Fruit fly (Drosophila melanogaster) whole organism, embryonic: ENCODE data around the gene stck.

Experiments used
- BtbVII ChIP-seq: fragments of 200-800 bp; sonication (Bioruptor generic); optimal IDR thresholded peaks from 3 replicates; lab custom pipeline; 2017; ENCODE audit warnings: missing biosample characterization, mild to moderate bottlenecking, missing genetic modification characterization
- Bteb2 ChIP-seq: fragments of 200-800 bp; sonication (Bioruptor generic); optimal IDR thresholded peaks from 2 replicates; lab custom pipeline; 2016; ENCODE audit warnings: missing biosample characterization, missing genetic modification characterization
- CG11696 ChIP-seq: fragments of 200-800 bp; sonication (Bioruptor generic); IDR thresholded peaks from 2 replicates; pipeline ENCODE4 v1.3.6; 2022; ENCODE audit warnings: missing biosample characterization, missing genetic modification characterization
- CG11723 ChIP-seq: fragments of 200-800 bp; sonication (Bioruptor generic); optimal IDR thresholded peaks from 2 replicates; lab custom pipeline; 2017; ENCODE audit warnings: missing biosample characterization, mild to moderate bottlenecking, missing genetic modification characterization
- CG13894 ChIP-seq: fragments of 200-800 bp; sonication (Bioruptor generic); optimal IDR thresholded peaks from 3 replicates; lab custom pipeline; 2018; ENCODE audit warnings: missing biosample characterization, mild to moderate bottlenecking, missing genetic modification characterization, moderate library complexity
- CG14014 ChIP-seq: fragments of 200-800 bp; sonication (Bioruptor generic); IDR thresholded peaks from 2 replicates; pipeline ENCODE4 v1.3.6; 2022; ENCODE audit warnings: missing biosample characterization, missing genetic modification characterization
- CG14050 ChIP-seq: fragments of 200-800 bp; sonication (Bioruptor generic); IDR thresholded peaks from 3 replicates; pipeline ENCODE4 v1.3.6; 2022; ENCODE audit warnings: missing biosample characterization, missing genetic modification characterization
- CG1529 ChIP-seq: fragments of 200-800 bp; sonication (Bioruptor generic); optimal IDR thresholded peaks from 3 replicates; lab custom pipeline; 2018; ENCODE audit warnings: missing biosample characterization, missing genetic modification characterization
- CG17912 ChIP-seq: fragments of 200-800 bp; sonication (Bioruptor generic); optimal IDR thresholded peaks from 2 replicates; lab custom pipeline; 2018; ENCODE audit warnings: missing biosample characterization, mild to moderate bottlenecking, missing genetic modification characterization
- CG18011 ChIP-seq: fragments of 200-800 bp; sonication (Bioruptor generic); optimal IDR thresholded peaks from 2 replicates; lab custom pipeline; 2017; ENCODE audit warnings: missing biosample characterization, missing genetic modification characterization, mild to moderate bottlenecking, moderate library complexity, missing genotype
- CG18262 ChIP-seq: fragments of 200-800 bp; optimal IDR thresholded peaks from 3 replicates; lab custom pipeline; 2019; ENCODE audit warnings: missing biosample characterization, mild to moderate bottlenecking, missing genetic modification characterization, moderate library complexity
- CG2202 ChIP-seq: fragments of 200-800 bp; sonication (Bioruptor generic); optimal IDR thresholded peaks from 2 replicates; lab custom pipeline; 2018; ENCODE audit warnings: missing biosample characterization, mild to moderate bottlenecking, missing genetic modification characterization
- CG30020 ChIP-seq: fragments of 200-800 bp; optimal IDR thresholded peaks from 2 replicates; lab custom pipeline; 2019; ENCODE audit warnings: missing biosample characterization, mild to moderate bottlenecking, missing genetic modification characterization, moderate library complexity
- CG33557 ChIP-seq: fragments of 200-800 bp; sonication (Bioruptor generic); optimal IDR thresholded peaks from 2 replicates; lab custom pipeline; 2019; ENCODE audit warnings: missing biosample characterization, mild to moderate bottlenecking, missing genetic modification characterization, moderate library complexity
- CG34422 ChIP-seq: fragments of 200-800 bp; sonication (Bioruptor generic); IDR thresholded peaks from 3 replicates; pipeline ENCODE4 v1.3.6; 2022; ENCODE audit warnings: missing biosample characterization, missing genetic modification characterization
- CG3995 ChIP-seq: fragments of 200-800 bp; sonication (Bioruptor generic); optimal IDR thresholded peaks from 3 replicates; lab custom pipeline; 2016; ENCODE audit warnings: missing biosample characterization, missing genetic modification characterization
- CG7357 ChIP-seq: fragments of 200-800 bp; sonication (Bioruptor generic); IDR thresholded peaks from 3 replicates; pipeline ENCODE4 v1.3.6; 2022; ENCODE audit warnings: missing biosample characterization, missing genetic modification characterization
- CG7372 ChIP-seq: fragments of 200-800 bp; sonication (Bioruptor generic); IDR thresholded peaks from 2 replicates; pipeline ENCODE4 v1.3.6; 2022; ENCODE audit warnings: missing biosample characterization, missing genetic modification characterization
- CG8388 ChIP-seq: fragments of 200-800 bp; sonication (Bioruptor generic); optimal IDR thresholded peaks from 2 replicates; lab custom pipeline; 2019; ENCODE audit warnings: missing biosample characterization, mild to moderate bottlenecking, missing genetic modification characterization, moderate library complexity
- CG8924 ChIP-seq: fragments of 200-800 bp; optimal IDR thresholded peaks from 3 replicates; lab custom pipeline; 2019; ENCODE audit warnings: missing biosample characterization, mild to moderate bottlenecking, missing genetic modification characterization, moderate library complexity
- CG9437 ChIP-seq: fragments of 200-800 bp; sonication (Bioruptor generic); optimal IDR thresholded peaks from 2 replicates; lab custom pipeline; 2018; ENCODE audit warnings: missing biosample characterization, mild to moderate bottlenecking, missing genetic modification characterization
- CG9797 ChIP-seq: fragments of 200-800 bp; sonication (Bioruptor generic); optimal IDR thresholded peaks from 3 replicates; lab custom pipeline; 2018; ENCODE audit warnings: missing biosample characterization, mild to moderate bottlenecking, missing genetic modification characterization
- Dp ChIP-seq: fragments of 200-800 bp; sonication (Bioruptor generic); optimal IDR thresholded peaks from 2 replicates; lab custom pipeline; 2018; ENCODE audit warnings: missing biosample characterization, mild to moderate bottlenecking, missing genetic modification characterization, moderate library complexity
- HLH3B ChIP-seq: fragments of 200-800 bp; sonication (Bioruptor generic); IDR thresholded peaks from 2 replicates; pipeline ENCODE4 v1.3.6; 2022; ENCODE audit warnings: missing biosample characterization, missing genetic modification characterization
- Hmx ChIP-seq: fragments of 200-800 bp; sonication (Bioruptor generic); optimal IDR thresholded peaks from 2 replicates; lab custom pipeline; 2016; ENCODE audit warnings: missing biosample characterization, missing genetic modification characterization
- Lpt ChIP-seq: fragments of >200 bp; optimal IDR thresholded peaks from 2 replicates; lab custom pipeline; 2018; ENCODE audit warnings: missing biosample characterization, missing genetic modification characterization
- Oli ChIP-seq: fragments of 200-800 bp; sonication (Bioruptor generic); optimal IDR thresholded peaks from 2 replicates; lab custom pipeline; 2018; ENCODE audit warnings: missing biosample characterization, mild to moderate bottlenecking, missing genetic modification characterization, moderate library complexity
- Scr ChIP-seq: fragments of 200-800 bp; sonication (Bioruptor generic); IDR thresholded peaks from 2 replicates; pipeline ENCODE4 v1.3.6; 2022; ENCODE audit warnings: missing biosample characterization, missing genetic modification characterization; ENCODE audit not compliant: partially characterized antibody
- TFAM ChIP-seq: fragments of 200-800 bp; sonication (Bioruptor generic); optimal IDR thresholded peaks from 2 replicates; lab custom pipeline; 2017; ENCODE audit warnings: missing biosample characterization, missing genetic modification characterization, inconsistent platforms
- cas ChIP-seq: fragments of 200-800 bp; sonication (Bioruptor generic); IDR thresholded peaks from 2 replicates; pipeline ENCODE4 v1.3.6; 2022; ENCODE audit warnings: missing biosample characterization, missing genetic modification characterization
- chinmo ChIP-seq: fragments of 200-800 bp; sonication (Bioruptor generic); IDR thresholded peaks from 4 replicates; pipeline ENCODE4 v1.3.6; 2022; ENCODE audit warnings: missing biosample characterization, missing genetic modification characterization; ENCODE audit not compliant: partially characterized antibody
- ems ChIP-seq: fragments of 200-800 bp; sonication (Bioruptor generic); optimal IDR thresholded peaks from 3 replicates; lab custom pipeline; 2016; ENCODE audit warnings: missing biosample characterization, missing genetic modification characterization
- ewg ChIP-seq: fragments of 200-800 bp; sonication (Bioruptor generic); optimal IDR thresholded peaks from 3 replicates; lab custom pipeline; 2017; ENCODE audit warnings: mild to moderate bottlenecking, missing biosample characterization, missing genetic modification reagents, missing genetic modification characterization
- gce ChIP-seq: fragments of 200-800 bp; sonication (Bioruptor generic); IDR thresholded peaks from 3 replicates; pipeline ENCODE4 v1.3.6; 2022; ENCODE audit warnings: missing biosample characterization, missing genetic modification characterization
- gem ChIP-seq: fragments of 200-800 bp; sonication (Bioruptor generic); optimal IDR thresholded peaks from 2 replicates; lab custom pipeline; 2019; ENCODE audit warnings: missing biosample characterization, mild to moderate bottlenecking, missing genetic modification characterization, moderate library complexity
- grau ChIP-seq: fragments of 200-800 bp; optimal IDR thresholded peaks from 3 replicates; lab custom pipeline; 2019; ENCODE audit warnings: missing biosample characterization, mild to moderate bottlenecking, missing genetic modification characterization, moderate library complexity
- h ChIP-seq: fragments of >200 bp; optimal IDR thresholded peaks from 2 replicates; lab custom pipeline; 2017
- hth ChIP-seq: fragments of >200 bp; optimal IDR thresholded peaks from 2 replicates; lab custom pipeline; 2017; ENCODE audit warnings: inconsistent platforms
- jing ChIP-seq: fragments of 200-800 bp; sonication (Bioruptor generic); optimal IDR thresholded peaks from 2 replicates; lab custom pipeline; 2018; ENCODE audit warnings: missing biosample characterization, mild to moderate bottlenecking, missing genetic modification characterization
- lov ChIP-seq, 2 experiments: fragments of 200-800 bp in 1 of 2; fragments of >200 bp in 1 of 2; sonication (Bioruptor generic) in 1 of 2; IDR thresholded peaks in 1 of 2; optimal IDR thresholded peaks in 1 of 2; 2 replicates in 1 of 2; 3 replicates in 1 of 2; pipeline versions ENCODE4 v1.3.6 to Lab custom; 2017 to 2022; ENCODE audit warnings: missing biosample characterization in 1 of 2, missing genetic modification characterization in 1 of 2
- mld ChIP-seq: fragments of 200-800 bp; sonication (Bioruptor generic); IDR thresholded peaks from 3 replicates; pipeline ENCODE4 v1.3.6; 2022; ENCODE audit warnings: missing biosample characterization, missing genetic modification characterization; ENCODE audit not compliant: partially characterized antibody
- nmo ChIP-seq: fragments of 200-800 bp; sonication (Bioruptor generic); optimal IDR thresholded peaks from 2 replicates; lab custom pipeline; 2018; ENCODE audit warnings: missing biosample characterization, mild to moderate bottlenecking, missing genetic modification characterization, moderate library complexity
- rib ChIP-seq: fragments of 200-800 bp; sonication (Bioruptor generic); IDR thresholded peaks from 2 replicates; pipeline ENCODE4 v1.3.6; 2022; ENCODE audit warnings: missing biosample characterization, missing genetic modification characterization
- ro ChIP-seq: fragments of 200-800 bp; sonication (Bioruptor generic); IDR thresholded peaks from 2 replicates; pipeline ENCODE4 v1.3.6; 2022; ENCODE audit warnings: missing biosample characterization, missing genetic modification characterization
- sd ChIP-seq: fragments of 200-800 bp; sonication (Bioruptor generic); optimal IDR thresholded peaks from 3 replicates; lab custom pipeline; 2018; ENCODE audit warnings: missing biosample characterization, mild to moderate bottlenecking, missing genetic modification characterization, moderate library complexity
- sens-2 ChIP-seq: fragments of 200-800 bp; sonication (Bioruptor generic); IDR thresholded peaks from 2 replicates; pipeline ENCODE4 v1.3.6; 2022; ENCODE audit warnings: missing biosample characterization, missing genetic modification characterization
- stwl ChIP-seq: fragments of 200-800 bp; sonication (Bioruptor generic); optimal IDR thresholded peaks from 3 replicates; lab custom pipeline; 2018; ENCODE audit warnings: missing biosample characterization, mild to moderate bottlenecking, missing genetic modification characterization, moderate library complexity
- trem ChIP-seq: fragments of 200-800 bp; optimal IDR thresholded peaks from 3 replicates; lab custom pipeline; 2019; ENCODE audit warnings: missing biosample characterization, mild to moderate bottlenecking, missing genetic modification characterization, moderate library complexity
- unc-4 ChIP-seq: fragments of 200-800 bp; sonication (Bioruptor generic); IDR thresholded peaks from 2 replicates; pipeline ENCODE4 v1.3.6; 2022; ENCODE audit warnings: missing biosample characterization, missing genetic modification characterization; ENCODE audit not compliant: partially characterized antibody

stck gene

dm6 chr3R:8333768-8334470 is 22.9 kb upstream of the stck start, which contains the start of gene Poxm (continued):
- peak; percentile 81 for TF ChIP-seq CG11723 (GFP tag; lab: Kevin White, UChicago)
- TF ChIP-seq BtbVII (GFP tag; lab: Kevin White, UChicago): peak; percentile 82
- peak; percentile 90 for TF ChIP-seq CG1529 (GFP tag; lab: Kevin White, UChicago)
- TF ChIP-seq Dp (GFP tag; lab: Kevin White, UChicago): no peak
- TF ChIP-seq TFAM: peak; percentile 59
- TF ChIP-seq Bteb2 (GFP tag; lab: Kevin White, UChicago): peak; percentile 19
- TF ChIP-seq CG7357 (GFP tag; lab: Robert Waterston, UW): peak; percentile 87
- no peak for TF ChIP-seq CG3995 (GFP tag; lab: Kevin White, UChicago)
- peak; percentile 88 for TF ChIP-seq CG33557 (GFP tag; lab: Kevin White, UChicago)
- peak; percentile 69 for TF ChIP-seq ems (GFP tag; lab: Kevin White, UChicago)
- TF ChIP-seq grau (tag; lab: Kevin White, UChicago): peak; percentile 93
- peak; percentile 89 for TF ChIP-seq CG34422
- TF ChIP-seq sd (tag; lab: Kevin White, UChicago): peak; percentile 82
- TF ChIP-seq Lpt (GFP tag; lab: Kevin White, UChicago): no peak
- peak; percentile 46 for TF ChIP-seq hth (lab: Kevin White, UChicago)
- peak; percentile 23 for TF ChIP-seq CG9797 (GFP tag; lab: Kevin White, UChicago)
- peak; percentile 64; the same call in 1 of the 2 replicates for TF ChIP-seq cas
- peak; percentile 30 for TF ChIP-seq Hmx
- no peak for TF ChIP-seq CG17912 (GFP tag; lab: Kevin White, UChicago)
- no peak for TF ChIP-seq rib (GFP tag; lab: Robert Waterston, UW)
- no peak for TF ChIP-seq stwl
- TF ChIP-seq CG18262: peak; percentile 97
- TF ChIP-seq nmo (GFP tag; lab: Kevin White, UChicago): peak; percentile 98
- TF ChIP-seq gem (tag; lab: Kevin White, UChicago): peak; percentile 97
- peak; percentile 82 for TF ChIP-seq HLH3B (GFP tag; lab: Robert Waterston, UW)
- TF ChIP-seq CG14050 (GFP tag; lab: Robert Waterston, UW): peak; percentile 69
- peak; percentile 86 for TF ChIP-seq ro (GFP tag; lab: Robert Waterston, UW)
- TF ChIP-seq ewg (GFP tag; lab: Kevin White, UChicago): peak; percentile 86
- TF ChIP-seq CG8388 (GFP tag; lab: Kevin White, UChicago): peak; percentile 88
- peak; percentile 82; the same call in 1 of the 2 replicates for TF ChIP-seq CG14014 (GFP tag; lab: Robert Waterston, UW)
- TF ChIP-seq CG8924 (tag; lab: Kevin White, UChicago): peak; percentile 94
- TF ChIP-seq CG13894: no peak
- peak; percentile 89 for TF ChIP-seq CG7372 (GFP tag; lab: Robert Waterston, UW)
- TF ChIP-seq sens-2 (GFP tag; lab: Robert Waterston, UW): no peak; the same call in 1 of the 2 replicates
- peak; percentile 58 for TF ChIP-seq jing (GFP tag; lab: Kevin White, UChicago)
- 0 out of 3 replicates have a peak, but pooled peaks have one; percentile 49 for TF ChIP-seq mld (GFP tag; lab: Robert Waterston, UW)
- no peak for TF ChIP-seq unc-4 (GFP tag; lab: Robert Waterston, UW)
- no peak for TF ChIP-seq chinmo (GFP tag; lab: Robert Waterston, UW)
- TF ChIP-seq lov (optimal IDR thresholded peaks at IDR 0.05; lab: Kevin White, UChicago): no peak
- TF ChIP-seq lov (GFP tag; IDR thresholded peaks at IDR 0.05; lab: Robert Waterston, UW): no peak
- peak; percentile 86 for TF ChIP-seq CG9437 (GFP tag; lab: Kevin White, UChicago)
- TF ChIP-seq Scr (GFP tag; lab: Robert Waterston, UW): no peak; the same call in 1 of the 2 replicates
- TF ChIP-seq CG30020 (tag; lab: Kevin White, UChicago): peak; percentile 78
- TF ChIP-seq CG2202: peak; percentile 65
- TF ChIP-seq CG11696 (GFP tag; lab: Robert Waterston, UW): peak; percentile 66
- no peak for TF ChIP-seq CG18011 (GFP tag; lab: Kevin White, UChicago)
- TF ChIP-seq Oli (tag; lab: Kevin White, UChicago): peak; percentile 95
- TF ChIP-seq trem: peak; percentile 87
- no peak for TF ChIP-seq h (lab: Kevin White, UChicago)
- TF ChIP-seq gce (GFP tag; lab: Robert Waterston, UW): peak; percentile 72; the same call in 2 of the 3 replicates
